Worm (Caenorhabditis elegans): ENCODE data around the gene W08E12.8.

Gene W08E12.8

DNA sequence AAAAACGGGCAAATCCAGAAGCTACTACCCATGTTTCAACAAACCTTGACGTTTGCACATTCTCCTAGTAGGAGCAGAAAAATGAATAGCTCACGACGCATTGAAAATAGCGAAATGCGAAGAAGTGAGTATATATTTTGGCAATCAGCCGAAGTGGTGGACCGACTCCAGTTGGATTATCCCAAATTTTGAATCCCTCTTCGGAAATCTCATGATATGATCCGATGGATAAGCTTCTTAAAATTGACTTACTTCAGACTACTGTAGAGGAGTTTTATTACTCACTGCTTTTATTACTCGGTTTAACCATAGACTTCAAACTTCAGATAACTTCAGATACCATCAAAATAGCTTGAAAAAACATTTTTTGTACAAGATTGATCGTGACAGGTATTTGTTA lies 2.9 kb upstream of the W08E12.8 start, which contains the start of gene gcy-23:
gcy-23 (minus strand) TSS at position 101 of the 400 bp plus-strand sequence.
- TF ChIP-seq R02D3.7 (tag; optimal IDR thresholded peaks at IDR 0.05) = no peak
- TF ChIP-seq hmg-1.1 (GFP tag; IDR thresholded peaks at IDR 0.05) = no peak
- TF ChIP-seq daf-19 (GFP tag; conservative IDR thresholded peaks at IDR 0.05) = no peak
- no peak for TF ChIP-seq pqm-1 (tag; optimal IDR thresholded peaks at IDR 0.05)
- no peak for TF ChIP-seq ztf-11 (tag; optimal IDR thresholded peaks at IDR 0.05)
- TF ChIP-seq lin-15B (tag; optimal IDR thresholded peaks at IDR 0.05) = no peak
- no peak for TF ChIP-seq zfp-2 (tag; optimal IDR thresholded peaks at IDR 0.05)
- TF ChIP-seq nhr-6 (tag; optimal IDR thresholded peaks at IDR 0.05) = no peak
- no peak for TF ChIP-seq snpc-1.2 (GFP tag; IDR thresholded peaks at IDR 0.05)
- no peak for TF ChIP-seq Y5F2A.4 (GFP tag; optimal IDR thresholded peaks at IDR 0.05)

DNA sequence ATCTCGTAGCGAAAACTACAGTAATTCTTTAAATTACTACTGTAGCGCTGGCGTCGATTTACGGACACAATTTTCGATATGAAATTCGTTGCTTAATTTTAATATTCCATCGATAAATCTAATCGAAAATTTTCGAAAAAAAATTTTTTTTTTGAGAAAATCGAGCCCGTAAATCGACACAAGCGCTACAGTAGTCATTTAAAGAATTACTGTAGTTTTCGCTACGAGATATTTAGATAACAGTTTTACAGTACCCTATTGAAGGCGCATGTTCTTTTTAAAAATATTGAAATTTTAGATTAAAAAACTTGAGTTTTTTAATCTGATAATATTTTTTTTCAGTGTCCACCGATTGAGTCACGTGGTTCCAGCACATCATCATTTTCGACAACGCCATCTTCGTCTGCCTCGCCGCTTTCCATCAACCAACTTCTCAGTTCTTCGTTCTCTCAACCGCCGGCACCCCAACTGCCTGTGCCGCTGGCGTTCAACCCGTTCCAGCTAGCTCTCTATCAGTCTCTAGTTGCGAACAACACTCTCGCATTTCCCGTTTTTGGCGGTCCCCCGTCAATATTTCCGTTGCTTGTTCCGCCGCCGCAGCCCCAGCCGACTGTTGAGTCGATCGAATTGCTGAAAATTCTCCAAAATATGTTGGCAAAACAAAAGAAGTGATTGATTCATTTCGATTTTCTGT lies 1.8 kb downstream of the W08E12.8 start:
- TF ChIP-seq set-16 (GFP tag; IDR thresholded peaks at IDR 0.05) = peak; percentile 31; the same call in 1 of the 2 replicates
- peak; percentile 20 for TF ChIP-seq hlh-30 (tag; optimal IDR thresholded peaks at IDR 0.05; ENCODE audit: insufficient read depth)
- TF ChIP-seq rbr-2 (tag; optimal IDR thresholded peaks at IDR 0.05) = no peak
- no peak for TF ChIP-seq lin-15B (tag; optimal IDR thresholded peaks at IDR 0.05)
- TF ChIP-seq ceh-62 (tag; optimal IDR thresholded peaks at IDR 0.05) = no peak

DNA sequence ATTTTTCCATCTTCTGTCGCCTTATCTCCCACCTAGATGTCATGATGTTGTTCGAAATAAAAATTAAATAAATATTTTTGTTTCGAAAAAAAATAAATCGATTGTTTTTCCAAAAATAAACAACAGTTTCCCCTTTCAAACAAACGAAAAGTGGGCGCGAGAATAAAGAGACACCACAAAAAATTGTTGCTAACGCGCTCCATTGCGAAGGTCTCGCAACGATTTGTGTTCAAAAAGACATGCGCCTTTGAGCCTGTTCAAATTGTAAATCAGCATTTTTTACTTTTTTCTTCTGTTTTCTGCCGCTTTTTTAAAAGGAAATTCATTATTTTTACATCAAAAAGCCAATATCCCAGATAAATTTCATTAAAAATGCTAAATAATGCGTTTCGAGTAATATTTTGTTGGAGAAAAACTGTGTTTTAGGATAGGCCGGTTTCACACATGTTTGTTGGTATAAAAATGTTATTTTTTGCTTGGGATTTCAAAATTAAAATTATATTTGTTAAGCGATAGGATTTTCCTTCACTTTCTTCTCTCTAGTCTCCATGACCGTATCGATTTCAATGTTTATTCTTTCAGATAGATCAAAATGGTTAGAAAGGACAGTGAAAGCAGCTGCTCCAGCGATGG lies 2.5 kb downstream of the W08E12.8 start, which contains the start of gene W08E12.7:
W08E12.7 (plus strand) TSS at position 583 of the 633 bp plus-strand sequence.
- no peak for TF ChIP-seq zag-1 (tag; optimal IDR thresholded peaks at IDR 0.05)
- peak; percentile 92 for TF ChIP-seq nhr-6 (tag; optimal IDR thresholded peaks at IDR 0.05)
- TF ChIP-seq daf-16 (GFP tag; optimal IDR thresholded peaks at IDR 0.05) = peak in 1 of 2 experiments; percentile 68
- TF ChIP-seq daf-16 (tag; optimal IDR thresholded peaks at IDR 0.05) = peak; percentile 93
- peak; percentile 95 for TF ChIP-seq nhr-11 (tag; optimal IDR thresholded peaks at IDR 0.05)
- TF ChIP-seq ceh-32 (tag; optimal IDR thresholded peaks at IDR 0.05; ENCODE audit: poor library complexity) = no peak
- TF ChIP-seq hlh-11 (tag; optimal IDR thresholded peaks at IDR 0.05) = peak; percentile 87
- TF ChIP-seq duxl-1 (tag; optimal IDR thresholded peaks at IDR 0.05; ENCODE audit: poor library complexity) = peak; percentile 79
- TF ChIP-seq dpl-1 (GFP tag; optimal IDR thresholded peaks at IDR 0.05) = peak; percentile 92
- peak; percentile 84 for TF ChIP-seq dmd-6 (GFP tag; IDR thresholded peaks at IDR 0.05)
- peak; percentile 53 for TF ChIP-seq R02D3.7 (tag; optimal IDR thresholded peaks at IDR 0.05)
- TF ChIP-seq lin-39 (tag; optimal IDR thresholded peaks at IDR 0.05) = no peak
- no peak for TF ChIP-seq ztf-11 (tag; optimal IDR thresholded peaks at IDR 0.05)
- peak; percentile 71; the same call in 1 of the 2 replicates for TF ChIP-seq lin-29 (GFP tag; IDR thresholded peaks at IDR 0.05)
- no peak for TF ChIP-seq skn-1 (tag; optimal IDR thresholded peaks at IDR 0.05)
- TF ChIP-seq lin-38 (GFP tag; IDR thresholded peaks at IDR 0.05) = peak; percentile 100
- TF ChIP-seq fos-1 (tag; optimal IDR thresholded peaks at IDR 0.05) = no peak
- TF ChIP-seq ceh-20 (GFP tag; IDR thresholded peaks at IDR 0.05) = peak; percentile 69; the same call in 1 of the 2 replicates
- peak; percentile 49; the same call in 1 of the 2 replicates for TF ChIP-seq mdt-29 (GFP tag; IDR thresholded peaks at IDR 0.05)
- no peak for TF ChIP-seq daf-8 (GFP tag; IDR thresholded peaks at IDR 0.05)
- no peak for TF ChIP-seq Y75B8A.6 (GFP tag; IDR thresholded peaks at IDR 0.05)
- TF ChIP-seq lin-13 (GFP tag; optimal IDR thresholded peaks at IDR 0.05) = peak; percentile 97
- peak; percentile 82 for TF ChIP-seq pqm-1 (tag; optimal IDR thresholded peaks at IDR 0.05)
- TF ChIP-seq daf-12 (tag; optimal IDR thresholded peaks at IDR 0.05) = no peak
- TF ChIP-seq spr-1 (tag; optimal IDR thresholded peaks at IDR 0.05) = peak; percentile 68
- TF ChIP-seq vab-7 (GFP tag; IDR thresholded peaks at IDR 0.05) = peak; percentile 85
- TF ChIP-seq T26A8.4 (GFP tag; IDR thresholded peaks at IDR 0.05) = no peak
- TF ChIP-seq mxl-3 (GFP tag; optimal IDR thresholded peaks at IDR 0.05) = peak; percentile 79
- TF ChIP-seq mxl-2 (GFP tag; conservative IDR thresholded peaks at IDR 0.05) = 0 out of 2 replicates have a peak, but pooled peaks have one; percentile 48
- TF ChIP-seq lin-15B (tag; optimal IDR thresholded peaks at IDR 0.05) = peak; percentile 91
- no peak for TF ChIP-seq F10B5.3 (tag; optimal IDR thresholded peaks at IDR 0.05)
- no peak for TF ChIP-seq tag-97 (GFP tag; IDR thresholded peaks at IDR 0.05)
- no peak for TF ChIP-seq T20F7.1 (GFP tag; optimal IDR thresholded peaks at IDR 0.05)
- TF ChIP-seq nhr-42 (GFP tag; IDR thresholded peaks at IDR 0.05) = peak; percentile 86; the same call in 1 of the 2 replicates
- no peak for TF ChIP-seq ZK337.2 (GFP tag; IDR thresholded peaks at IDR 0.05)
- TF ChIP-seq dmd-8 (GFP tag; IDR thresholded peaks at IDR 0.05) = no peak
- TF ChIP-seq set-16 (GFP tag; IDR thresholded peaks at IDR 0.05) = no peak
